Fruit fly (Drosophila melanogaster) whole organism, embryonic: Measurements from ENCODE around the gene CG9106.

ENCODE experiments used
- Bdp1 ChIP-seq: fragments of 200-800 bp; sonication (Bioruptor generic); optimal IDR thresholded peaks from 3 replicates; lab custom pipeline; 2016; ENCODE audit warnings: missing biosample characterization, missing genetic modification characterization
- CG10147 ChIP-seq: fragments of 200-800 bp; sonication (Bioruptor generic); optimal IDR thresholded peaks from 2 replicates; lab custom pipeline; 2019; ENCODE audit warnings: missing biosample characterization, mild to moderate bottlenecking, missing genetic modification characterization, moderate library complexity
- CG12299 ChIP-seq: fragments of 200-800 bp; sonication (Bioruptor generic); optimal IDR thresholded peaks from 2 replicates; lab custom pipeline; 2018; ENCODE audit warnings: missing biosample characterization, mild to moderate bottlenecking, missing genetic modification characterization
- CG1233 ChIP-seq: fragments of 200-800 bp; sonication (Bioruptor generic); optimal IDR thresholded peaks from 4 replicates; lab custom pipeline; 2018; ENCODE audit warnings: missing biosample characterization, mild to moderate bottlenecking, missing genetic modification characterization
- CG14441 ChIP-seq: fragments of 200-800 bp; sonication (Bioruptor generic); IDR thresholded peaks from 2 replicates; pipeline ENCODE4 v1.3.6; 2022; ENCODE audit warnings: missing biosample characterization, missing genetic modification characterization
- CG15269 ChIP-seq: fragments of 200-800 bp; sonication (Bioruptor generic); optimal IDR thresholded peaks from 2 replicates; lab custom pipeline; 2018; ENCODE audit warnings: missing biosample characterization, mild to moderate bottlenecking, missing genetic modification characterization, moderate library complexity
- CG1529 ChIP-seq: fragments of 200-800 bp; sonication (Bioruptor generic); optimal IDR thresholded peaks from 3 replicates; lab custom pipeline; 2018; ENCODE audit warnings: missing biosample characterization, missing genetic modification characterization
- CG17361 ChIP-seq: fragments of 200-800 bp; sonication (Bioruptor generic); IDR thresholded peaks from 3 replicates; pipeline ENCODE4 v1.3.6; 2022; ENCODE audit warnings: missing biosample characterization, missing genetic modification characterization
- CG17802 ChIP-seq: fragments of 200-800 bp; sonication (Bioruptor generic); optimal IDR thresholded peaks from 2 replicates; lab custom pipeline; 2018; ENCODE audit warnings: missing biosample characterization, mild to moderate bottlenecking, missing genetic modification characterization, moderate library complexity
- CG32767 ChIP-seq: fragments of 200-800 bp; sonication (Bioruptor generic); IDR thresholded peaks from 2 replicates; pipeline ENCODE4 v1.3.6; 2022; ENCODE audit warnings: missing biosample characterization, missing genetic modification characterization
- CG32772 ChIP-seq: fragments of 200-800 bp; sonication (Bioruptor generic); IDR thresholded peaks from 2 replicates; pipeline ENCODE4 v1.3.6; 2022; ENCODE audit warnings: missing biosample characterization, missing genetic modification characterization
- CG4282 ChIP-seq: fragments of 200-800 bp; sonication (Bioruptor generic); optimal IDR thresholded peaks from 2 replicates; lab custom pipeline; 2016; ENCODE audit warnings: missing biosample characterization, missing genetic modification characterization
- CG4820 ChIP-seq: fragments of 200-800 bp; sonication (Bioruptor generic); optimal IDR thresholded peaks from 3 replicates; lab custom pipeline; 2016; ENCODE audit warnings: missing biosample characterization, missing genetic modification characterization
- CG5180 ChIP-seq: fragments of 200-800 bp; sonication (Bioruptor generic); optimal IDR thresholded peaks from 3 replicates; lab custom pipeline; 2017; ENCODE audit warnings: missing biosample characterization, missing genetic modification characterization, mild to moderate bottlenecking, moderate library complexity, missing genetic modification reagents
- CG6272 ChIP-seq: fragments of 200-800 bp; sonication (Bioruptor generic); IDR thresholded peaks from 2 replicates; pipeline ENCODE4 v1.3.6; 2022; ENCODE audit warnings: missing biosample characterization, missing genetic modification characterization
- CG7271 ChIP-seq: fragments of 200-800 bp; sonication (Bioruptor generic); optimal IDR thresholded peaks from 2 replicates; lab custom pipeline; 2018; ENCODE audit warnings: missing biosample characterization, mild to moderate bottlenecking, missing genetic modification characterization, moderate library complexity
- CG8359 ChIP-seq: fragments of 200-800 bp; sonication (Bioruptor generic); optimal IDR thresholded peaks from 2 replicates; lab custom pipeline; 2017; ENCODE audit warnings: missing biosample characterization, mild to moderate bottlenecking, missing genetic modification characterization, borderline replicate concordance
- CG9727 ChIP-seq: fragments of 200-800 bp; sonication (Bioruptor generic); optimal IDR thresholded peaks from 3 replicates; lab custom pipeline; 2017; ENCODE audit warnings: missing biosample characterization, mild to moderate bottlenecking, missing genetic modification characterization
- CkIIα-i1 ChIP-seq: fragments of 200-800 bp; sonication (Bioruptor generic); IDR thresholded peaks from 2 replicates; pipeline ENCODE4 v1.3.6; 2022; ENCODE audit warnings: missing biosample characterization, missing genetic modification characterization
- Dad ChIP-seq: fragments of 200-800 bp; sonication (Bioruptor generic); optimal IDR thresholded peaks from 3 replicates; lab custom pipeline; 2016; ENCODE audit warnings: missing biosample characterization, missing genetic modification characterization
- Drgx ChIP-seq: fragments of 200-800 bp; sonication (Bioruptor generic); IDR thresholded peaks from 2 replicates; pipeline ENCODE4 v1.3.6; 2022; ENCODE audit warnings: missing biosample characterization, missing genetic modification characterization
- Eip74EF ChIP-seq, 2 experiments: fragments of 200-800 bp in 1 of 2; fragments of >200 bp in 1 of 2; sonication (Bioruptor generic) in 1 of 2; optimal IDR thresholded peaks; 2 replicates each; lab custom pipeline; 2017 to 2019; ENCODE audit warnings: missing biosample characterization in 2 of 2, missing genetic modification characterization in 2 of 2, mild to moderate bottlenecking in 1 of 2, moderate library complexity in 1 of 2
- H15 ChIP-seq: fragments of 200-800 bp; sonication (Bioruptor generic); IDR thresholded peaks from 3 replicates; pipeline ENCODE4 v1.3.6; 2022; ENCODE audit warnings: missing biosample characterization, missing genetic modification characterization
- HmgZ ChIP-seq: fragments of 200-800 bp; sonication (Bioruptor generic); optimal IDR thresholded peaks from 2 replicates; lab custom pipeline; 2018; ENCODE audit warnings: missing biosample characterization, mild to moderate bottlenecking, missing genetic modification characterization
- Mad ChIP-seq: fragments of 200-800 bp; sonication (Bioruptor generic); optimal IDR thresholded peaks from 2 replicates; lab custom pipeline; 2016; ENCODE audit warnings: missing biosample characterization, missing genetic modification characterization
- Neu2 ChIP-seq: fragments of 200-800 bp; sonication (Bioruptor generic); optimal IDR thresholded peaks from 3 replicates; lab custom pipeline; 2016; ENCODE audit warnings: missing biosample characterization, missing genetic modification characterization, borderline replicate concordance
- Oli ChIP-seq: fragments of 200-800 bp; sonication (Bioruptor generic); optimal IDR thresholded peaks from 2 replicates; lab custom pipeline; 2018; ENCODE audit warnings: missing biosample characterization, mild to moderate bottlenecking, missing genetic modification characterization, moderate library complexity
- PHDP ChIP-seq: fragments of 200-800 bp; sonication (Bioruptor generic); optimal IDR thresholded peaks from 3 replicates; lab custom pipeline; 2018; ENCODE audit warnings: missing biosample characterization, mild to moderate bottlenecking, missing genetic modification characterization, moderate library complexity
- Sry-δ ChIP-seq: fragments of 200-800 bp; sonication (Bioruptor generic); optimal IDR thresholded peaks from 2 replicates; lab custom pipeline; 2016; ENCODE audit warnings: missing biosample characterization, missing genetic modification characterization
- ato ChIP-seq: fragments of 200-800 bp; sonication (Bioruptor generic); IDR thresholded peaks from 2 replicates; pipeline ENCODE4 v1.3.6; 2022; ENCODE audit warnings: missing biosample characterization, missing genetic modification characterization; ENCODE audit not compliant: partially characterized antibody
- bsh ChIP-seq, 2 experiments: fragments of 200-800 bp; sonication (Bioruptor generic); optimal IDR thresholded peaks; 2 replicates each; lab custom pipeline; 2017 to 2018; ENCODE audit warnings: mild to moderate bottlenecking in 2 of 2, missing biosample characterization in 2 of 2, missing genetic modification characterization in 2 of 2, moderate library complexity in 1 of 2
- crol ChIP-seq: fragments of 200-800 bp; sonication (Bioruptor generic); IDR thresholded peaks from 2 replicates; pipeline ENCODE4 v1.3.6; 2022; ENCODE audit warnings: missing biosample characterization, missing genetic modification characterization
- esg ChIP-seq: fragments of 200-800 bp; sonication (Bioruptor generic); conservative IDR thresholded peaks from 2 replicates; pipeline ENCODE4 v1.3.6; 2022; ENCODE audit warnings: missing biosample characterization, missing genetic modification characterization
- hkb ChIP-seq, 2 experiments: fragments of 200-800 bp in 1 of 2; fragments of >200 bp in 1 of 2; sonication (Bioruptor generic) in 1 of 2; IDR thresholded peaks in 1 of 2; optimal IDR thresholded peaks in 1 of 2; 2 replicates each; pipeline versions ENCODE4 v1.3.6 to Lab custom; 2017 to 2022; ENCODE audit warnings: missing biosample characterization in 1 of 2, missing genetic modification characterization in 1 of 2
- hth ChIP-seq: fragments of >200 bp; optimal IDR thresholded peaks from 2 replicates; lab custom pipeline; 2017; ENCODE audit warnings: inconsistent platforms
- klu ChIP-seq: fragments of 200-800 bp; sonication (Bioruptor generic); IDR thresholded peaks from 2 replicates; pipeline ENCODE4 v1.3.6; 2022; ENCODE audit warnings: missing biosample characterization, missing genetic modification characterization
- lbe ChIP-seq: fragments of 200-800 bp; sonication (Bioruptor generic); optimal IDR thresholded peaks from 2 replicates; lab custom pipeline; 2016; ENCODE audit warnings: missing biosample characterization, mild to moderate bottlenecking, missing genetic modification characterization
- lola ChIP-seq, 3 experiments: fragments of >200 bp in 2 of 3; fragments of 200-800 bp in 1 of 3; sonication (Bioruptor generic) in 1 of 3; optimal IDR thresholded peaks; 2 replicates each; lab custom pipeline; 2017 to 2019; ENCODE audit warnings: missing biosample characterization in 3 of 3, missing genetic modification characterization in 3 of 3, mild to moderate bottlenecking in 1 of 3, moderate library complexity in 1 of 3
- lov ChIP-seq, 2 experiments: fragments of 200-800 bp in 1 of 2; fragments of >200 bp in 1 of 2; sonication (Bioruptor generic) in 1 of 2; IDR thresholded peaks in 1 of 2; optimal IDR thresholded peaks in 1 of 2; 2 replicates in 1 of 2; 3 replicates in 1 of 2; pipeline versions ENCODE4 v1.3.6 to Lab custom; 2017 to 2022; ENCODE audit warnings: missing biosample characterization in 1 of 2, missing genetic modification characterization in 1 of 2
- pum ChIP-seq: fragments of 200-800 bp; sonication (Bioruptor generic); optimal IDR thresholded peaks from 2 replicates; lab custom pipeline; 2016; ENCODE audit warnings: missing biosample characterization, missing genetic modification characterization
- ro ChIP-seq: fragments of 200-800 bp; sonication (Bioruptor generic); IDR thresholded peaks from 2 replicates; pipeline ENCODE4 v1.3.6; 2022; ENCODE audit warnings: missing biosample characterization, missing genetic modification characterization
- row ChIP-seq: fragments of 200-800 bp; sonication (Bioruptor generic); IDR thresholded peaks from 3 replicates; pipeline ENCODE4 v1.3.6; 2022; ENCODE audit warnings: missing biosample characterization, missing genetic modification characterization
- sim ChIP-seq: fragments of 200-800 bp; sonication (Bioruptor generic); IDR thresholded peaks from 2 replicates; pipeline ENCODE4 v1.3.6; 2022; ENCODE audit warnings: missing biosample characterization, missing genetic modification characterization
- stc ChIP-seq: fragments of 200-800 bp; sonication (Bioruptor generic); IDR thresholded peaks from 2 replicates; pipeline ENCODE4 v1.3.6; 2022; ENCODE audit warnings: missing biosample characterization, missing genetic modification characterization
- tgo ChIP-seq: fragments of 200-800 bp; sonication (Bioruptor generic); IDR thresholded peaks from 3 replicates; pipeline ENCODE4 v1.3.6; 2022; ENCODE audit warnings: missing biosample characterization, missing genetic modification characterization
- unpg ChIP-seq: fragments of 200-800 bp; sonication (Bioruptor generic); optimal IDR thresholded peaks from 3 replicates; lab custom pipeline; 2018; ENCODE audit warnings: missing biosample characterization, mild to moderate bottlenecking, missing genetic modification characterization, moderate library complexity
- yki ChIP-seq: fragments of >200 bp; optimal IDR thresholded peaks from 3 replicates; lab custom pipeline; 2018
- zfh2 ChIP-seq: fragments of 200-800 bp; sonication (Bioruptor generic); optimal IDR thresholded peaks from 2 replicates; lab custom pipeline; 2016; ENCODE audit warnings: missing biosample characterization, missing genetic modification characterization

The CG9106 gene

dm6 chrX:15312074-15312881 lies 40.1 kb upstream of the CG9106 start (continued):
- TF ChIP-seq ato (GFP tag; lab: Robert Waterston, UW): no peak
- no peak for TF ChIP-seq CG6272 (GFP tag; lab: Robert Waterston, UW)
- TF ChIP-seq lbe (GFP tag; lab: Kevin White, UChicago): no peak
- TF ChIP-seq CG32767 (GFP tag; lab: Robert Waterston, UW): no peak
- peak; percentile 42 for TF ChIP-seq esg
- no peak for TF ChIP-seq lov (optimal IDR thresholded peaks at IDR 0.05; lab: Kevin White, UChicago)
- no peak for TF ChIP-seq lov (GFP tag; IDR thresholded peaks at IDR 0.05; lab: Robert Waterston, UW)
- TF ChIP-seq tgo (GFP tag; lab: Robert Waterston, UW): peak; percentile 41; the same call in 1 of the 3 replicates
- TF ChIP-seq CG12299 (tag; lab: Kevin White, UChicago): no peak
- TF ChIP-seq CG1233 (GFP tag; lab: Kevin White, UChicago): no peak
- TF ChIP-seq CkIIα-i1 (GFP tag; lab: Robert Waterston, UW): no peak
- TF ChIP-seq CG15269 (tag; lab: Kevin White, UChicago): peak; percentile 30
- no peak for TF ChIP-seq Dad (GFP tag; lab: Kevin White, UChicago)
- no peak for TF ChIP-seq Bdp1 (GFP tag; lab: Kevin White, UChicago)
- TF ChIP-seq CG32772: peak; percentile 43; the same call in 1 of the 2 replicates
- TF ChIP-seq CG10147: peak; percentile 10
- no peak for TF ChIP-seq pum (GFP tag; lab: Kevin White, UChicago)
- peak; percentile 49; the same call in 1 of the 2 replicates for TF ChIP-seq stc (GFP tag; lab: Robert Waterston, UW)
- no peak for TF ChIP-seq klu (GFP tag; lab: Robert Waterston, UW)
- no peak for TF ChIP-seq CG7271 (tag; lab: Kevin White, UChicago)
- no peak for TF ChIP-seq CG17802
- no peak for TF ChIP-seq Neu2 (GFP tag; lab: Kevin White, UChicago)
- peak; percentile 38 for TF ChIP-seq Drgx
- peak; percentile 19 for TF ChIP-seq unpg (GFP tag; lab: Kevin White, UChicago)
- no peak for TF ChIP-seq CG4282
- TF ChIP-seq bsh (GFP tag; optimal IDR thresholded peaks at IDR 0.05; lab: Kevin White, UChicago): peak in 1 of 2 experiments; percentile 16
- TF ChIP-seq Eip74EF (GFP tag; optimal IDR thresholded peaks at IDR 0.05; lab: Kevin White, UChicago): peak in 1 of 2 experiments; percentile 95
- no peak for TF ChIP-seq hth (lab: Kevin White, UChicago)
- no peak for TF ChIP-seq hkb (optimal IDR thresholded peaks at IDR 0.05; lab: Kevin White, UChicago)
- no peak for TF ChIP-seq hkb (GFP tag; IDR thresholded peaks at IDR 0.05; lab: Robert Waterston, UW)
- TF ChIP-seq crol (GFP tag; lab: Robert Waterston, UW): peak; percentile 26; the same call in 1 of the 2 replicates
- no peak for TF ChIP-seq Mad
- no peak for TF ChIP-seq lola (GFP tag; optimal IDR thresholded peaks at IDR 0.05; lab: Kevin White, UChicago)
- no peak for TF ChIP-seq Sry-δ
- peak; percentile 16 for TF ChIP-seq CG4820 (GFP tag; lab: Kevin White, UChicago)
- no peak for TF ChIP-seq yki (lab: Kevin White, UChicago)
- no peak for TF ChIP-seq CG8359 (GFP tag; lab: Kevin White, UChicago)
- peak; percentile 48; the same call in 1 of the 3 replicates for TF ChIP-seq row
- peak; percentile 41 for TF ChIP-seq Oli (tag; lab: Kevin White, UChicago)
- no peak for TF ChIP-seq ro
- TF ChIP-seq HmgZ (tag; lab: Kevin White, UChicago): no peak
- TF ChIP-seq sim (GFP tag; lab: Robert Waterston, UW): no peak
- peak; percentile 50 for TF ChIP-seq CG14441 (GFP tag; lab: Robert Waterston, UW)
- no peak for TF ChIP-seq H15
- peak; percentile 10 for TF ChIP-seq CG5180 (GFP tag; lab: Kevin White, UChicago)
- TF ChIP-seq CG17361 (GFP tag; lab: Robert Waterston, UW): peak; percentile 64
- TF ChIP-seq PHDP (tag; lab: Kevin White, UChicago): peak; percentile 5
- no peak for TF ChIP-seq CG1529 (GFP tag; lab: Kevin White, UChicago)
- TF ChIP-seq zfh2 (GFP tag; lab: Kevin White, UChicago): no peak
- TF ChIP-seq CG9727: no peak
